Worm (Caenorhabditis elegans): Measurements from ENCODE around the gene spl-2.

The spl-2 gene

DNA sequence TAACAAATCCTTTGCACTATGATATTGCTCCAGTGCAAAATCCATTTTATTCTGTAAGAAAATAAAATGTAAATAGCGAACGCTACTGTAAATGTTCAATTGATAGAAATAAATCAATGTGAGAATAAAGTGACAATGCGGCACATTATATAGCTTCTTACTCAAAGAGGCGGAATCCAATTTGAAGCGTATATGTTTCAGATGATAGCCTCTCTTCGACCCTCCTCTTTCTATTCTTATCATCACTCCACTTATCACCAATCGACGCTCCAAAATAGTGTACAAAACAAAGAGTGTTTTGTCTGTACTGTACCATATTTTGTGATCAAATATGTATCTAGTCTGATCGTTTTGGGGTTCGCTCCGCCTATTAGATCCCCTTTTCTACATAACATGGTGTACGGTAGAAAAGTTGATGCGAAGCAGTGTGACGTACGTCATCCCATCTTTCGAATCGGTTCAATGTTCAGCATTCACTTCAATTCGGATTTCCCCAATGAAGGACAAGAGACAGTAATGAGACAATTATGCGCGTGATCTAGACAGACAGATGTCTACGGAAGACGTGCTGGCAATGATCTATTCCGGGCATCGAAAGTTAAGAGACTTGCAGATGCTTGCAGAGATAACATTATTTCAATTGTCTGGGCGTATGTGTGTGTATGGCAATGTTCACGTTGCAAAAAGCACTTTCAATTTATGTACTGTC lies at the start of gene spl-2 (continued):
- no peak for TF ChIP-seq nhr-10 (tag; optimal IDR thresholded peaks at IDR 0.05)
- TF ChIP-seq arid-1 (GFP tag; conservative IDR thresholded peaks at IDR 0.05) = no peak

DNA sequence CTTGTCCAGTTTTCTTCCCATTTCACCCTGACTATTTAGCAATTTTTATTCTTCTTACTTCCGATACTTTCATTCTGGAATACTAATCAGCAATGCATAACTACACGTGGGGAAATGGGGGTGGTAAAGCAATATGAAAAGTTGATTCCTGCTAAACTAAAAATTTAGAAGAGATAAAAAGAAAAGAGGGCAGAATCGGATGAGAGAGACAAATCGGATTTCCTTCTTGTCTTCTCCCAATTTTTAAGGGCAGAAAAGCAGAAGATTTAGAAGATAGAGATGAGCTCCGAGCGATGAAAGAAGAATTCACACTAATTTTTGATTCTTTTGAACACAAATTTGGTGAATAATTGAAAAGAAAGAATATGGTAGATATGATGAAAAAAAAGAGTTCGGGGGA lies 47.4 kb upstream of the spl-2 start:
- no peak for TF ChIP-seq jun-1 (tag; optimal IDR thresholded peaks at IDR 0.05)
- no peak for TF ChIP-seq skn-1 (tag; optimal IDR thresholded peaks at IDR 0.05)
- no peak for TF ChIP-seq mxl-3 (GFP tag; optimal IDR thresholded peaks at IDR 0.05)
- peak; percentile 56 for TF ChIP-seq ces-1 (GFP tag; optimal IDR thresholded peaks at IDR 0.05)
- TF ChIP-seq saeg-2 (GFP tag; IDR thresholded peaks at IDR 0.05) = no peak
- no peak for TF ChIP-seq ceh-82 (tag; optimal IDR thresholded peaks at IDR 0.05)
- no peak for TF ChIP-seq F10B5.3 (tag; optimal IDR thresholded peaks at IDR 0.05)
- no peak for TF ChIP-seq F44E2.7 (GFP tag; IDR thresholded peaks at IDR 0.05)
- TF ChIP-seq R02D3.7 (tag; optimal IDR thresholded peaks at IDR 0.05) = no peak
- no peak for TF ChIP-seq ceh-44 (GFP tag; IDR thresholded peaks at IDR 0.05)
- TF ChIP-seq nhr-6 (tag; optimal IDR thresholded peaks at IDR 0.05) = no peak
- TF ChIP-seq gei-8 (GFP tag; optimal IDR thresholded peaks at IDR 0.05) = no peak
- TF ChIP-seq vab-7 (GFP tag; IDR thresholded peaks at IDR 0.05) = no peak
- TF ChIP-seq ctbp-1 (GFP tag; IDR thresholded peaks at IDR 0.05) = peak; percentile 54; the same call in 1 of the 2 replicates
- TF ChIP-seq daf-12 (tag; optimal IDR thresholded peaks at IDR 0.05) = no peak
- no peak for TF ChIP-seq nhr-41 (GFP tag; IDR thresholded peaks at IDR 0.05)

DNA sequence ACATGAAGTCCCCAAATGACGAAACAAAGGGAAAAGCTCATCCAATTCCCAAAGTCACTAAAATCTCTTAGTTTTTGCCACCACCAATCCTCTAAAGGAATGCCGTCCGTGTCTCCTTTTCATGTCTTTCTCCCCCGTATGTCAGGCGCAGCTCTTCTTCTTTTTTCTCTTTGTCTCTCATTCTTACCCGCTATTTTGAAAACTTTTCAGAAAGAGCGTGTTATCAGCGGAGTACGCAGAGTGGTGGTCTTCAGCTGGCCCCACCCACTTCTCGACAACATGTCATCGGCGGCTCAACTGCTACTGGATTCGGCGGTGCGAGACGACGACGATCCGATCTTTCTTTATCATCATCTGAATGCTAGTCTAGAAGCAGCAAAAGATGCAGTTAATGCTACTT lies 44.7 kb upstream of the spl-2 start, which contains the start of gene sphr-1:
Gene sphr-1 (plus strand): TSS at position 205 of the 400 bp plus-strand sequence.
- TF ChIP-seq skn-1 (tag; optimal IDR thresholded peaks at IDR 0.05) (no peak), aha-1 (tag) (peak; percentile 5), fkh-10 (GFP tag; optimal IDR thresholded peaks at IDR 0.05) (peak; percentile 6), set-16 (GFP tag; IDR thresholded peaks at IDR 0.05) (no peak), unc-62 (GFP tag; optimal IDR thresholded peaks at IDR 0.05 in 1 of 2) (peak in 1 of 2 experiments; percentile 95), unc-62 (tag; optimal IDR thresholded peaks at IDR 0.05) (no peak), ctbp-1 (GFP tag; IDR thresholded peaks at IDR 0.05) (0 out of 2 replicates have a peak, but pooled peaks have one; percentile 36), madf-9 (GFP tag; conservative IDR thresholded peaks at IDR 0.05) (no peak), lin-1 (GFP tag; IDR thresholded peaks at IDR 0.05) (no peak), F49E8.2 (tag; optimal IDR thresholded peaks at IDR 0.05; ENCODE audit: borderline replicate concordance) (no peak)

DNA sequence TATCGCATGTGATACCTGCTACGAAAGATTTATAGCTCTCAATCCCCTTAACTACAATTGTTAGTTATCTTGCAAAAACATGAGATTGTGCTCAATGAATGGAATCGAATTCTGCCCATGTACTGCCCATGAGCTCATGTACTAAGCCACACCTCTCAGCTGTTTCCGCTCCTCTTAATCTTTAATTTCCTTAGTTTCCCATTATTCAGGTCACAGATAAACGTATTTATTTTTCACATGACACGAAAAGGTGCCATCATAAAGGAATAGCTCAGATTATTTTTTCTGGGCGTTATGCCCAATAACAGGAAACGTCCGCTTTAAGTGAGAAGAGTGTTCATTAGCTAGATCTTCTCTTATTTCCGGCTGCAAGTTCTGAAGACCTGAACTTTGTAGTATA lies 39.3 kb upstream of the spl-2 start:
- TF ChIP-seq gei-8 (GFP tag; optimal IDR thresholded peaks at IDR 0.05) (no peak), aha-1 (tag) (peak; percentile 20), lin-29 (GFP tag; IDR thresholded peaks at IDR 0.05) (no peak), hif-1 (tag; optimal IDR thresholded peaks at IDR 0.05) (no peak)

DNA sequence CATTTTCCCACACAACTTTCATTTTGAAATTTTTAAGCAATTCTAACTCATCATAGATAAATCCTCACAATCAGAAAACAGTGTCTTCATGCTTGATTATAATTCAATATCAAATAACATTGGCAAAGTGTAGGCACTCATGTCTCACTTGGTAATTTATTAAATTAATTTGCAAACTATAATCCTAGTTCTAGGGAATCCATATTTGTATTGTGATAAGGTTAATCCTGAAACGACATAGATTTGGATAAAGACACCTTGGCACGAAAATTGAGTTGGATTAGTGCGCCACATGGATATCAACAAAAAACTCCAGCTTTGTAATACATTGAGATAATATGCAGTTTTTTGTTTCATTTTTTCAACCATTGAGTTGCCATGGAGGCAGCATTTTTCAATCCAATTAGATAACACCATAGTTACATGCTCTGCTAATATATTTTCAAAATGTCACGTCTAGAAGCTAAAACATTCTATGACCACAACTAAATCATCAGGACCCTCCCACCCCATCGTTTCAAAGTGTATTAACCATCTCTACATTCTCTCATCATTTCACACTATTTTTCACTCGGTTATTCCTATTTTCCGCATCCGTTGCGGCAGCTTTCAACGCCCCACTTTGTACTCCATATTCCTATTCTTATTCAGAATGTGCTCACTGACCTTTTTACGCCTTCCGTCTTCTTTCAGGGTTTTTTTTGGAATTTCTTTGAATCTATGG lies 37.2 kb upstream of the spl-2 start:
- TF ChIP-seq aha-1 (tag) (peak; percentile 8), pqm-1 (tag; optimal IDR thresholded peaks at IDR 0.05) (no peak)

DNA sequence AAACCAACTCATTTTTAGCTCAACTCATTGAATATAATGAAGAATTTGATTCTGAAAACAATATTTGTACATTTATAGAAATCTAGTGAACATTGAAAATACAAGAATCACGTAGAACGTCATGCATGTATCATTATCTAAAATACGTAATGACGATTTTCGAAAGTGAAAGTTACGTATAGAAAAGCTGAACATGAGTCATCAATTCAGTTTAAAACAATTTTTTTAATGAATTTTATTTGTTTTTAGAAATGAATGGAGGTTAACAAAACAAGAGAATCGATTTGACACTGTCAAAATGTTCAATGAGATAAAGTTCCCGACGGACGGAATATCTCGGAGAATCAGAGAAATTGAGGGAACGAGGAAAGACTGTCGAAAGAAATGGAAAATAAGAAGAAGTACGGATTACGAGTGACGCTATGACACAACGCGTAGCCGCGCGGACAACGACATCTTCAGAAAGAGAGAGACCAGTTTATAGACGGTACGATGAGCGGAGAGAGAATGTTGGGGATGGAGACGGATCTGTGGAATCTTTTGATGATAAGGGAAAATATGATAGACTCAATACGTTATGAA lies 35.1 kb upstream of the spl-2 start, which contains the start of gene ptr-1:
Gene ptr-1 (minus strand): TSS at position 51 of the 582 bp plus-strand sequence.
- no peak for TF ChIP-seq daf-8 (GFP tag; IDR thresholded peaks at IDR 0.05)
- no peak for TF ChIP-seq nhr-111 (GFP tag; optimal IDR thresholded peaks at IDR 0.05)
- no peak for TF ChIP-seq unc-62 (GFP tag; optimal IDR thresholded peaks at IDR 0.05 in 1 of 2)
- no peak for TF ChIP-seq unc-62 (tag; optimal IDR thresholded peaks at IDR 0.05)
- TF ChIP-seq zag-1 (tag; optimal IDR thresholded peaks at IDR 0.05) = no peak
- TF ChIP-seq fos-1 (tag; optimal IDR thresholded peaks at IDR 0.05) = no peak
- TF ChIP-seq lin-15B (tag; optimal IDR thresholded peaks at IDR 0.05) = no peak
